Fruit fly (Drosophila melanogaster): Measurements from ENCODE around the gene CG3081.

The CG3081 gene

DNA sequence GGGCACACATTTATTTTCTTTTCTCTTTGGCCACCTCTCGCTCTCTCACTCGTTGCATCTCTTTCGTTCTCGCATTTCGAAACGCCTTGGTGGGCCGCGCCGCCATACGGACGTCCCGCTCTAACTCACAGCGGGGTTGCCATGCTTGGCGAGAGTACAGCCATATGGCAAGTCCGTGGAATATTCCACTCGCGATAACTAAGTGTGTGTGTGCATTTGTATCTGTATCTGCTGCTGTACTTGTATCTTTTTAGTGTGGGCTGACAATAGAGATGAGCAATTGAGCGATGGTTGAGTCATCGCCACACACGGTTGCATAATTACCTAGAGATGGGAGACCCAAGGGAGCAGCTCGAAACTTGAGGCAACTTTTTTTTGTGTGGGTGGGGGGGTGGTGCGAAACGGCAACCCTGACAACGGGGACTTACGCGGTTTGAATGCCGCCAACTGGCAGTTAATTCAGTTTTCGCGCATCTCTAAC lies 40.7 kb upstream of the CG3081 start (continued):
- TF ChIP-seq ttk (GFP tag; IDR thresholded peaks at IDR 0.05) (peak; percentile 82), CG8290 (GFP tag; optimal IDR thresholded peaks at IDR 0.05) (peak; percentile 76), CG8290 (tag; optimal IDR thresholded peaks at IDR 0.05) (peak; percentile 8 to 97), ap (GFP tag; IDR thresholded peaks at IDR 0.05) (peak; percentile 78), chinmo (GFP tag; IDR thresholded peaks at IDR 0.05; ENCODE audit: partially characterized antibody) (peak; percentile 98), repo (GFP tag; optimal IDR thresholded peaks at IDR 0.05) (peak; percentile 85), scrt (GFP tag; optimal IDR thresholded peaks at IDR 0.05) (peak; percentile 64), fd64A (GFP tag; optimal IDR thresholded peaks at IDR 0.05) (no peak), CG31365 (tag; optimal IDR thresholded peaks at IDR 0.05) (peak; percentile 10), CG34376 (GFP tag; optimal IDR thresholded peaks at IDR 0.05) (peak; percentile 93), wor (GFP tag; IDR thresholded peaks at IDR 0.05) (peak; percentile 53; the same call in 1 of the 2 replicates), CG6765 (GFP tag; optimal IDR thresholded peaks at IDR 0.05) (peak; percentile 50), seq (GFP tag; IDR thresholded peaks at IDR 0.05) (peak; percentile 85), CG12769 (tag; optimal IDR thresholded peaks at IDR 0.05) (peak; percentile 95), Hey (tag; optimal IDR thresholded peaks at IDR 0.05) (peak; percentile 59), CG6272 (GFP tag; IDR thresholded peaks at IDR 0.05) (peak; percentile 82), CG8388 (GFP tag; optimal IDR thresholded peaks at IDR 0.05) (peak; percentile 46), aop (GFP tag; IDR thresholded peaks at IDR 0.05) (peak; percentile 69), Hr78 (GFP tag; optimal IDR thresholded peaks at IDR 0.05) (no peak), sna (GFP tag; IDR thresholded peaks at IDR 0.05; ENCODE audit: partially characterized antibody) (peak; percentile 68), corto (GFP tag; optimal IDR thresholded peaks at IDR 0.05) (no peak), Fer1 (GFP tag; optimal IDR thresholded peaks at IDR 0.05) (peak; percentile 83), CG12155 (GFP tag; optimal IDR thresholded peaks at IDR 0.05) (peak; percentile 88), sr (GFP tag; IDR thresholded peaks at IDR 0.05) (peak; percentile 85), CG17359 (tag; optimal IDR thresholded peaks at IDR 0.05) (peak; percentile 74), CG5180 (GFP tag; optimal IDR thresholded peaks at IDR 0.05) (peak; percentile 40), CG14860 (GFP tag; IDR thresholded peaks at IDR 0.05; ENCODE audit: partially characterized antibody) (peak; percentile 65), sc (optimal IDR thresholded peaks at IDR 0.05) (no peak), sc (GFP tag; optimal IDR thresholded peaks at IDR 0.05) (peak; percentile 2), Dp (GFP tag; optimal IDR thresholded peaks at IDR 0.05) (peak; percentile 46), CG13894 (tag; optimal IDR thresholded peaks at IDR 0.05) (peak; percentile 86), kni (GFP tag; optimal IDR thresholded peaks at IDR 0.05) (peak; percentile 71), Eip74EF (GFP tag; optimal IDR thresholded peaks at IDR 0.05) (no peak), gfzf (GFP tag; optimal IDR thresholded peaks at IDR 0.05) (peak; percentile 59), CG15269 (tag; optimal IDR thresholded peaks at IDR 0.05) (peak; percentile 85), Fer3 (tag; optimal IDR thresholded peaks at IDR 0.05) (peak; percentile 83), CG17385 (GFP tag; optimal IDR thresholded peaks at IDR 0.05) (peak; percentile 76), cato (GFP tag; optimal IDR thresholded peaks at IDR 0.05; ENCODE audit: borderline replicate concordance) (peak; percentile 32), sd (tag; optimal IDR thresholded peaks at IDR 0.05) (peak; percentile 90), CG4360 (GFP tag; IDR thresholded peaks at IDR 0.05) (peak; percentile 51), CG15479 (GFP tag; optimal IDR thresholded peaks at IDR 0.05) (peak; percentile 81), bab2 (GFP tag; optimal IDR thresholded peaks at IDR 0.05) (peak; percentile 85), CG2889 (GFP tag; IDR thresholded peaks at IDR 0.05) (peak; percentile 90), CG8944 (GFP tag; optimal IDR thresholded peaks at IDR 0.05) (peak; percentile 84), jing (GFP tag; optimal IDR thresholded peaks at IDR 0.05) (no peak), cas (GFP tag; IDR thresholded peaks at IDR 0.05) (peak; percentile 85), Drgx (GFP tag; IDR thresholded peaks at IDR 0.05) (peak; percentile 79), tup (GFP tag; optimal IDR thresholded peaks at IDR 0.05) (peak; percentile 66), pum (GFP tag; optimal IDR thresholded peaks at IDR 0.05) (peak; percentile 83), onecut (GFP tag; IDR thresholded peaks at IDR 0.05) (peak; percentile 23; the same call in 1 of the 2 replicates)

All from whole organism, embryonic.